Fruit fly (Drosophila melanogaster) Kc167 (cell line): ENCODE measurements around the gene CG13893.

ENCODE experiments used
- Myc ChIP-seq: fragments of >200 bp; optimal IDR thresholded peaks from 2 replicates; lab custom pipeline; 2017; ENCODE audit warnings: missing external identifiers
- insv ChIP-seq: fragments of >200 bp; optimal IDR thresholded peaks from 3 replicates; lab custom pipeline; 2018; ENCODE audit warnings: missing external identifiers

dm6 chr3L:618347-619272 is 14.8 kb upstream of the CG13893 start:
- no peak for TF ChIP-seq insv (lab: Kevin White, UChicago)
- no peak for TF ChIP-seq Myc (lab: Kevin White, UChicago)
